Fruit fly (Drosophila melanogaster): Measurements from ENCODE around the gene CG13989.

DNA sequence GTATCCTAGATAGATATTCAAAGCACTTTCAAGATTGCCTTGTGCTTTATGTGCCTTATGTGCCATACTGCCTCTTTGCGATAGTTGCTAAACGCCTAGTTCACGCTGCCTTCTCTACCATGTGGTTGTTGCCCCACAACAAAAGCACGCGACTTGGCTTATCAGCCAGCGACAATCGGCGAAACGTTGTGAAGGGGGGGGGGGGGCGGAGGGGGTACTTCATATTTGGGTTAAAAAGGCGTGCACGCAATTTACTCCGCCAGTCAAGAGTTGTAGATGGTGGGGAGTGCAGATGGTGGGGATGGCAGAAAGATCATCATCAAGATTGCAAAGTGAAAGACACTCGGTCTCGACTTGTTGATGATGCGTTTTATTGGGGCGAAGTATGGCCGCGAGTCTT is 8.9 kb downstream of the CG13989 start:
- no peak for TF ChIP-seq usp (GFP tag; optimal IDR thresholded peaks at IDR 0.05)
- TF ChIP-seq psq (optimal IDR thresholded peaks at IDR 0.05), result no peak
- TF ChIP-seq pan (optimal IDR thresholded peaks at IDR 0.05), result no peak
- TF ChIP-seq CG8478 (optimal IDR thresholded peaks at IDR 0.05), result no peak
- TF ChIP-seq Dll (optimal IDR thresholded peaks at IDR 0.05), result no peak
- TF ChIP-seq EcR (GFP tag; optimal IDR thresholded peaks at IDR 0.05), result no peak

Measured in whole organism.